Worm (Caenorhabditis elegans) whole organism, L1 larva: ENCODE results near the gene Y4C6B.7.

ENCODE experiments used
- C34B4.2 ChIP-seq: sonication (generic microtip); optimal IDR thresholded peaks from 2 replicates; lab custom pipeline; 2017; ENCODE audit warnings: mild to moderate bottlenecking, missing genetic modification characterization, missing compliant biosample characterization
- F16B12.6 ChIP-seq: fragments of 150-350 bp; optimal IDR thresholded peaks from 2 replicates; lab custom pipeline; 2014; ENCODE audit warnings: missing biosample characterization, missing genetic modification characterization
- aha-1 ChIP-seq: fragments of 150-350 bp; optimal IDR thresholded peaks from 2 replicates; lab custom pipeline; 2014; ENCODE audit warnings: missing biosample characterization, missing genetic modification characterization
- alr-1 ChIP-seq: fragments of 200-800 bp; sonication (Bioruptor generic); optimal IDR thresholded peaks from 2 replicates; lab custom pipeline; 2018; ENCODE audit warnings: borderline replicate concordance, mild to moderate bottlenecking, missing genetic modification characterization, missing compliant biosample characterization
- aly-2 ChIP-seq: fragments of 150-350 bp; optimal IDR thresholded peaks from 2 replicates; lab custom pipeline; 2014; ENCODE audit warnings: missing biosample characterization, missing genetic modification characterization
- ama-1 ChIP-seq: fragments of 150-350 bp; optimal IDR thresholded peaks from 2 replicates; lab custom pipeline; 2014
- ceh-63 ChIP-seq: fragments of 200-800 bp; sonication (Bioruptor generic); optimal IDR thresholded peaks from 2 replicates; lab custom pipeline; 2018; ENCODE audit warnings: mild to moderate bottlenecking, missing genetic modification characterization, missing compliant biosample characterization
- ceh-8 ChIP-seq: fragments of 200-800 bp; sonication (Bioruptor generic); optimal IDR thresholded peaks from 2 replicates; lab custom pipeline; 2018; ENCODE audit warnings: mild to moderate bottlenecking, missing genetic modification characterization, moderate library complexity, missing compliant biosample characterization
- ceh-82 ChIP-seq, 3 experiments: fragments of 150-350 bp in 1 of 3; sonication (generic microtip) in 2 of 3; optimal IDR thresholded peaks; 2 replicates each; lab custom pipeline; 2014 to 2017; ENCODE audit warnings: missing biosample characterization in 3 of 3, missing genetic modification characterization in 3 of 3
- ceh-90 ChIP-seq: sonication (generic microtip); optimal IDR thresholded peaks from 2 replicates; lab custom pipeline; 2016; ENCODE audit warnings: missing genetic modification characterization, missing compliant biosample characterization
- dpl-1 ChIP-seq, 3 experiments: fragments of 150-350 bp in 2 of 3; sonication (generic microtip) in 1 of 3; optimal IDR thresholded peaks; 2 replicates each; lab custom pipeline; 2014 to 2017; ENCODE audit warnings: missing biosample characterization in 3 of 3, missing genetic modification characterization in 3 of 3, missing genetic modification reagents in 3 of 3
- efl-1 ChIP-seq, 4 experiments: fragments of 150-350 bp; optimal IDR thresholded peaks in 3 of 4; peaks in 1 of 4; 1 replicate in 1 of 4; 2 replicates in 3 of 4; lab custom pipeline; 2014; ENCODE audit warnings: missing biosample characterization in 2 of 4, missing genetic modification characterization in 2 of 4, missing genetic modification reagents in 2 of 4
- egl-27 ChIP-seq, 2 experiments: fragments of 150-350 bp in 1 of 2; sonication (generic microtip); optimal IDR thresholded peaks; 3 replicates each; lab custom pipeline; 2017 to 2018; ENCODE audit warnings: missing biosample characterization in 2 of 2, missing genetic modification characterization in 2 of 2, missing genetic modification reagents in 2 of 2
- elt-2 ChIP-seq: sonication (generic microtip); optimal IDR thresholded peaks from 2 replicates; lab custom pipeline; 2016; ENCODE audit warnings: missing genetic modification characterization, mild to moderate bottlenecking, inconsistent platforms, missing compliant biosample characterization, missing genetic modification reagents
- elt-3 ChIP-seq, 6 experiments: fragments of 150-350 bp in 1 of 6; sonication (generic microtip); optimal IDR thresholded peaks; 2 replicates each; lab custom pipeline; 2017 to 2018; ENCODE audit warnings: missing biosample characterization in 6 of 6, missing genetic modification characterization in 6 of 6, inconsistent platforms in 1 of 6
- ets-5 ChIP-seq: fragments of 200-800 bp; sonication (Bioruptor generic); IDR thresholded peaks from 2 replicates; pipeline ENCODE4 v1.3.6; 2022; ENCODE audit warnings: missing genetic modification characterization, missing compliant biosample characterization
- fos-1 ChIP-seq: fragments of 150-350 bp; optimal IDR thresholded peaks from 2 replicates; lab custom pipeline; 2014; ENCODE audit warnings: missing biosample characterization, missing genetic modification characterization
- grh-1 ChIP-seq: fragments of 200-800 bp; sonication (Bioruptor generic); IDR thresholded peaks from 2 replicates; pipeline ENCODE4 v1.3.6; 2022; ENCODE audit warnings: missing genetic modification reagents, missing genetic modification characterization, missing compliant biosample characterization
- jun-1 ChIP-seq: fragments of 150-350 bp; optimal IDR thresholded peaks from 2 replicates; lab custom pipeline; 2014; ENCODE audit warnings: missing biosample characterization, missing genetic modification reagents, missing genetic modification characterization
- lin-13 ChIP-seq: fragments of 150-350 bp; optimal IDR thresholded peaks from 2 replicates; lab custom pipeline; 2014; ENCODE audit warnings: missing biosample characterization, missing genetic modification reagents, missing genetic modification characterization
- lin-14 ChIP-seq: fragments of 200-800 bp; sonication (Bioruptor generic); optimal IDR thresholded peaks from 2 replicates; lab custom pipeline; 2018; ENCODE audit warnings: mild to moderate bottlenecking, missing genetic modification characterization, moderate library complexity, missing compliant biosample characterization
- lin-35 ChIP-seq, 2 experiments: fragments of 150-350 bp; optimal IDR thresholded peaks; 2 replicates each; lab custom pipeline; 2014; ENCODE audit warnings: missing biosample characterization in 2 of 2, missing genetic modification characterization in 2 of 2, missing genetic modification reagents in 2 of 2
- lsy-2 ChIP-seq, 2 experiments: fragments of 150-350 bp; optimal IDR thresholded peaks; 2 replicates each; lab custom pipeline; 2014; ENCODE audit warnings: missing biosample characterization in 2 of 2, missing genetic modification characterization in 2 of 2
- mab-9 ChIP-seq: fragments of 200-800 bp; sonication (Bioruptor generic); IDR thresholded peaks from 2 replicates; pipeline ENCODE4 v1.3.6; 2022; ENCODE audit warnings: missing genetic modification reagents, missing genetic modification characterization, missing compliant biosample characterization
- nhr-11 ChIP-seq: fragments of 150-350 bp; optimal IDR thresholded peaks from 2 replicates; lab custom pipeline; 2014; ENCODE audit warnings: missing biosample characterization, missing genetic modification characterization
- nhr-20 ChIP-seq: sonication (generic microtip); optimal IDR thresholded peaks from 2 replicates; lab custom pipeline; 2016; ENCODE audit warnings: mild to moderate bottlenecking, missing genetic modification characterization, missing compliant biosample characterization
- nhr-237 ChIP-seq: fragments of 150-350 bp; optimal IDR thresholded peaks from 2 replicates; lab custom pipeline; 2014; ENCODE audit warnings: missing biosample characterization, missing genetic modification characterization
- nhr-71 ChIP-seq: sonication (generic microtip); optimal IDR thresholded peaks from 2 replicates; lab custom pipeline; 2016; ENCODE audit warnings: mild to moderate bottlenecking, missing genetic modification characterization, moderate library complexity, missing compliant biosample characterization
- nhr-76 ChIP-seq: sonication (generic microtip); optimal IDR thresholded peaks from 2 replicates; lab custom pipeline; 2017; ENCODE audit warnings: missing biosample characterization, missing genetic modification characterization
- nhr-77 ChIP-seq: fragments of 150-350 bp; optimal IDR thresholded peaks from 2 replicates; lab custom pipeline; 2014; ENCODE audit warnings: missing biosample characterization, missing genetic modification characterization
- nhr-85 ChIP-seq: sonication (generic microtip); peaks from one replicate; lab custom pipeline; 2016; ENCODE audit warnings: missing genetic modification characterization, inconsistent platforms, missing compliant biosample characterization
- pqm-1 ChIP-seq: sonication (generic microtip); optimal IDR thresholded peaks from 3 replicates; lab custom pipeline; 2017; ENCODE audit warnings: missing biosample characterization, missing genetic modification characterization
- rnt-1 ChIP-seq: sonication (generic microtip); optimal IDR thresholded peaks from 2 replicates; lab custom pipeline; 2016; ENCODE audit warnings: mild to moderate bottlenecking, missing genetic modification characterization, moderate library complexity, missing compliant biosample characterization
- snu-23 ChIP-seq: sonication (generic microtip); optimal IDR thresholded peaks from 2 replicates; lab custom pipeline; 2016; ENCODE audit warnings: missing genetic modification characterization, missing compliant biosample characterization
- swsn-7 ChIP-seq: sonication (generic microtip); optimal IDR thresholded peaks from 2 replicates; lab custom pipeline; 2016; ENCODE audit warnings: missing genetic modification characterization, missing compliant biosample characterization
- tbx-2 ChIP-seq: sonication (generic microtip); optimal IDR thresholded peaks from 2 replicates; lab custom pipeline; 2016; ENCODE audit warnings: missing genetic modification characterization, missing compliant biosample characterization
- tlp-1 ChIP-seq: fragments of 150-350 bp; optimal IDR thresholded peaks from 2 replicates; lab custom pipeline; 2014; ENCODE audit warnings: missing biosample characterization, missing genetic modification characterization
- unc-30 ChIP-seq: sonication (generic microtip); optimal IDR thresholded peaks from 2 replicates; lab custom pipeline; 2017; ENCODE audit warnings: missing biosample characterization, missing genetic modification characterization
- unc-98 ChIP-seq: fragments of 200-800 bp; sonication (Bioruptor generic); IDR thresholded peaks from 2 replicates; pipeline ENCODE4 v1.3.6; 2022; ENCODE audit warnings: missing genetic modification characterization, missing compliant biosample characterization
- vab-15 ChIP-seq: sonication (generic microtip); optimal IDR thresholded peaks from 2 replicates; lab custom pipeline; 2017; ENCODE audit warnings: missing genotype, mild to moderate bottlenecking, missing genetic modification characterization, missing compliant biosample characterization
- zip-4 ChIP-seq: fragments of 200-800 bp; sonication (Bioruptor generic); optimal IDR thresholded peaks from 2 replicates; lab custom pipeline; 2018; ENCODE audit warnings: mild to moderate bottlenecking, missing genetic modification characterization, moderate library complexity, missing compliant biosample characterization
- ztf-4 ChIP-seq: fragments of 150-350 bp; optimal IDR thresholded peaks from 2 replicates; lab custom pipeline; 2014; ENCODE audit warnings: missing biosample characterization, missing genetic modification characterization

The Y4C6B.7 gene

DNA sequence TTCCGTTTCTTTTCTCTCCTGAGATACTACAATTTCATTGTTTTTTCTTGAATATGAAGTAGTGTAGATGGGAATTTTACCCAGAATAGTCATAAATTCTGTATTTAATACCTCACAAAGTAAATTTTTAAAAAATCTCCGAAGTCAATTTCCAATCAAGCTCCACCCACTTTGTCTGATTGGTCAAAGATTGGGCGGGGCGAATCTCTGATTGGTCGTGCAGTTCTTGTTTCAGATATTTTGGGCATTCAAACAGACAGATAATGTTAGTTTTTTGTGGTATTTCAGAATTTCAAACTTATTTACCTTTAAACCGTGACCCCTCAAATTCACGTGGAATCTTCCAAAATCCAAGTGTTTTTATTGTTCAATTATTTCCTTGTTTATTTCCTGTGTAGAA, 7.3 kb upstream of the Y4C6B.7 start, which contains the start of gene F41H10.5:
Gene F41H10.5, plus strand, starts transcription at position 375 of the 400 bp plus-strand sequence.
- TF ChIP-seq ceh-8 (GFP tag; lab: Kevin White, UChicago): no peak

DNA sequence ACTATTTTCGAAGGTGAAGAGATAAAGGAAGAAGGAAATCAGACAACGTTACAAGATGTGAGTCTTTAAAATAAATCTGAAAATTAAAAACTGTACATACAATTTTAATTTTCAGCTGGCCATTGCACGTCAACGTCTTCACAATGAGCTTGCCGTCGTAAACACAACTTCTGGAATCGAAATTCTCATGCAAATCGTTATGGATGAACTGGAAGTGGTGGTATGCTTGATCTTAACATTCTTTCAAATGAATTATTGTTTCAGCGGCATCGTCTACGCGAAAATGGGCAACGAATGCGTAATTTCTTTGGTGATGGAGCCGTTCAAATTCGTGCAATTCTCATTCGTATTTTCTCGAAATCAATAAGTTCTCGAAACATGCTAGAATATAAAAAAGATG, 1.3 kb upstream of the Y4C6B.7 start:
- TF ChIP-seq lin-13 (no peak), nhr-11 (no peak), ceh-63 (no peak), vab-15 (tag; lab: Kevin White, UChicago) (no peak), tlp-1 (tag; lab: Kevin White, UChicago) (no peak), pqm-1 (tag; lab: Kevin White, UChicago) (no peak), lin-14 (GFP tag; lab: Kevin White, UChicago) (no peak), grh-1 (no peak)

DNA sequence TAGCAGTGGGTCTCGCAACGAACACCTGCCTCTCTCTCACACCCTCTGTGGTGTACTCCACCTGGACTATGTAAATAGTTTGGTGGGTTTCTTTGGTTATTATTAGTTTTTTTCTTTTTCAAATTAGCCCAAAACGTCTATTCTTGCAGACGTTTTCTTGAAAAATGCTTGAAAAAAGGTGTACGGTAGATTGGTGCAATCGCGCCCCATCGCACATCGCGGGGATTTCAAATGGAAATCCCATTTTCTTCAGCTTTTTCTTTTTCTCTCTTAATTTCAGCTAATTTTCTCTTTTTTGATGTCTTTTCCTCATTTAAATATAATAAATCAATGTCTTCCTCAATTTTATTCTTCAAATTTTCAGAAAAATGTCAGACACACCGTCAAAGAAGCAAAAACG, 860 bp upstream of the Y4C6B.7 start, which contains the start of gene Y4C6B.1:
Gene Y4C6B.1, plus strand, starts transcription at position 365 of the 400 bp plus-strand sequence.
- TF ChIP-seq dpl-1 (GFP tag; optimal IDR thresholded peaks at IDR 0.05; lab: Kevin White, UChicago): peak; percentile 21 to 74 (median 53)
- TF ChIP-seq nhr-20: no peak
- TF ChIP-seq ets-5 (GFP tag; lab: Robert Waterston, UW): no peak
- no peak for TF ChIP-seq snu-23 (GFP tag; lab: Kevin White, UChicago)
- peak; percentile 42 to 92 for TF ChIP-seq lsy-2 (tag; optimal IDR thresholded peaks at IDR 0.05; lab: Kevin White, UChicago)
- peak; percentile 3 for TF ChIP-seq rnt-1
- TF ChIP-seq F16B12.6 (tag; lab: Kevin White, UChicago): no peak
- TF ChIP-seq efl-1 (optimal IDR thresholded peaks at IDR 0.05; lab: Kevin White, UChicago): peak; percentile 18 to 57
- TF ChIP-seq efl-1 (GFP tag; optimal IDR thresholded peaks at IDR 0.05 in 1 of 2; lab: Kevin White, UChicago): peak; percentile 69 to 95
- TF ChIP-seq lin-35 (GFP tag; optimal IDR thresholded peaks at IDR 0.05; lab: Kevin White, UChicago): peak; percentile 3 to 74
- no peak for TF ChIP-seq ceh-90 (tag; lab: Kevin White, UChicago)
- no peak for TF ChIP-seq aha-1
- TF ChIP-seq, all 84 proteins: peak for 5

DNA sequence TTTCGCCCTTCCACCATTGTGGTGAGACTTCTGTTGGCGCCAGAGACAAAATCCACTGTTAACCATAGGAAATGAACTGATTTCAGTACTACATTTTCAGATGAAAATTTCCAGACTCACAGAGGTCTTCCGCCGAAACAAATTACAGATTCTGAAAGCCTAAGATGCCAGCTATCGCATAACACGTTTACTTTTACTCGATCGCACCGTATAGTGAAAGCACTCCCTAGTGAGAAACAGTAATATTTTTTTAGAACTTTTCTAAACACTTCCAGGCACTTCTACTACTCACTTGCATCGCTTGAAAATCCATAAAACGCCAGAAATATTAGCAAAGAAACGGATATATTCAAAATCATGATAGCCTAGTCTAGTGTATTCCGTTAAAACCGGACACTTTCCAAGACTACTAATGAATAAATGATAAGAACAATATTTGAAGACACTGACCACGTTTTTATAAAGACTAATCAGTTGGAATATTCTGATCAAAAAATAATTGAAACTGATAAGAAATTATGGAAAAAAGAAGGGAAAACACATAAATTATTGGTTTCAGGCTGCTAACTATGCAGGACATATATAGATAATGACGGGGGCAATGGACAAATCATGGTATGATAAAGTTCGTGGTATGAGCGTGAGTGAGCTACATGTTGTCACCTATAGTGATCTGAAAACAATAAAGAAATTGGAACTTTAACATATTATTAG, 2.6 kb downstream of the Y4C6B.7 start, which contains the start of gene gba-4:
Gene gba-4, minus strand, starts transcription at position 418 of the 714 bp plus-strand sequence.
- peak; percentile 78 for TF ChIP-seq elt-2
- TF ChIP-seq, all 84 proteins: peak for 1; not testable (repeated sequence) for 83

DNA sequence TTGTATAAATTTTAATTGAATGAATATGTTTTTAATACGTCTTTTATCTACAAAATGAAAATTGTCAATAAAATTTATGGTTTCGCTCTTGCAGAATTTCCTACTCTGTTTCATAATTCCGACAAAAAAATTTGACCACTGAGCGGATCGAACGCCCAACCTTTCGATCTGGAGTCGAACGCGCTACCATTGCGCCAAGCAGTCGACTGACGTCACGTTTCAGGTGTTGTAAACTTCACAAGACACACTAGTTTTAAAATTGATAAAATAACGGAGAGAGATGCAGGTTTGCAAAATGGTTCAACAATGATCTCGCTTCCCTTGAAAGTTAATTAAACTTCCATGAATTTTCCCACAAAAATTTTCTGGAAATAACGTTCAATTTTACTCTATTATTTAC, 9.1 kb downstream of the Y4C6B.7 start:
- TF ChIP-seq unc-98 (GFP tag; lab: Robert Waterston, UW) (no peak), unc-30 (no peak), nhr-76 (no peak), jun-1 (tag; lab: Kevin White, UChicago) (no peak), mab-9 (GFP tag; lab: Robert Waterston, UW) (no peak), F16B12.6 (tag; lab: Kevin White, UChicago) (no peak), zip-4 (GFP tag; lab: Kevin White, UChicago) (no peak), lsy-2 (tag; optimal IDR thresholded peaks at IDR 0.05; lab: Kevin White, UChicago) (peak in 1 of 2 experiments; percentile 10), egl-27 (tag; optimal IDR thresholded peaks at IDR 0.05; lab: Kevin White, UChicago) (no peak), elt-3 (tag; optimal IDR thresholded peaks at IDR 0.05; lab: Kevin White, UChicago) (no peak), tbx-2 (tag; lab: Kevin White, UChicago) (no peak), ceh-82 (tag; optimal IDR thresholded peaks at IDR 0.05; lab: Kevin White, UChicago) (no peak), alr-1 (tag; lab: Kevin White, UChicago) (no peak), nhr-237 (tag; lab: Kevin White, UChicago) (no peak), nhr-77 (tag; lab: Kevin White, UChicago) (no peak), aly-2 (tag; lab: Kevin White, UChicago) (no peak), nhr-71 (peak; percentile 18), elt-2 (no peak), lin-13 (no peak), ceh-90 (tag; lab: Kevin White, UChicago) (no peak), lin-35 (GFP tag; optimal IDR thresholded peaks at IDR 0.05; lab: Kevin White, UChicago) (peak in 1 of 2 experiments; percentile 65), C34B4.2 (tag; lab: Kevin White, UChicago) (no peak), nhr-85 (tag; lab: Kevin White, UChicago) (peak; percentile 55), swsn-7 (tag; lab: Kevin White, UChicago) (no peak), ama-1 (lab: Kevin White, UChicago) (no peak), fos-1 (tag; lab: Kevin White, UChicago) (no peak), efl-1 (optimal IDR thresholded peaks at IDR 0.05; lab: Kevin White, UChicago) (no peak), efl-1 (GFP tag; optimal IDR thresholded peaks at IDR 0.05 in 1 of 2; lab: Kevin White, UChicago) (peak in 1 of 2 experiments; percentile 34), snu-23 (GFP tag; lab: Kevin White, UChicago) (peak; percentile 21), ztf-4 (tag; lab: Kevin White, UChicago) (no peak), nhr-11 (no peak), lin-14 (GFP tag; lab: Kevin White, UChicago) (no peak)
